Worm (Caenorhabditis elegans) whole organism, mixed stage, embryonic: ENCODE data around the gene K09C4.1.

Experiments used
- M03D4.4 ChIP-seq: sonication (generic microtip); optimal IDR thresholded peaks from 2 replicates; lab custom pipeline; 2017; ENCODE audit warnings: mild to moderate bottlenecking, missing genetic modification characterization, missing compliant biosample characterization
- bed-3 ChIP-seq: fragments of 200-800 bp; sonication (Bioruptor generic); optimal IDR thresholded peaks from 3 replicates; lab custom pipeline; 2018; ENCODE audit warnings: mild to moderate bottlenecking, missing genetic modification characterization, moderate library complexity, missing compliant biosample characterization
- blmp-1 ChIP-seq: fragments of 150-350 bp; optimal IDR thresholded peaks from 2 replicates; lab custom pipeline; 2014; ENCODE audit warnings: missing biosample characterization, missing genetic modification characterization
- ceh-39 ChIP-seq: fragments of 150-350 bp; optimal IDR thresholded peaks from 2 replicates; lab custom pipeline; 2014; ENCODE audit warnings: missing biosample characterization, missing genetic modification characterization
- ceh-43 ChIP-seq: fragments of 200-800 bp; sonication (Bioruptor generic); optimal IDR thresholded peaks from 2 replicates; lab custom pipeline; 2018; ENCODE audit warnings: mild to moderate bottlenecking, missing genetic modification characterization, moderate library complexity, missing compliant biosample characterization
- ceh-83 ChIP-seq: fragments of 200-800 bp; sonication (Bioruptor generic); optimal IDR thresholded peaks from 2 replicates; lab custom pipeline; 2018; ENCODE audit warnings: mild to moderate bottlenecking, missing genetic modification characterization, missing compliant biosample characterization
- ces-1 ChIP-seq: fragments of 150-350 bp; optimal IDR thresholded peaks from 2 replicates; lab custom pipeline; 2014; ENCODE audit warnings: missing biosample characterization, missing genetic modification reagents, missing genetic modification characterization
- cnd-1 ChIP-seq: fragments of 200-800 bp; sonication (Bioruptor generic); optimal IDR thresholded peaks from 2 replicates; lab custom pipeline; 2018; ENCODE audit warnings: mild to moderate bottlenecking, missing genetic modification characterization, missing compliant biosample characterization
- drap-1 ChIP-seq: fragments of 200-800 bp; sonication (Bioruptor generic); optimal IDR thresholded peaks from 3 replicates; lab custom pipeline; 2018; ENCODE audit warnings: mild to moderate bottlenecking, missing genetic modification characterization, missing compliant biosample characterization
- elt-1 ChIP-seq: sonication (generic microtip); optimal IDR thresholded peaks from 2 replicates; lab custom pipeline; 2017; ENCODE audit warnings: missing genetic modification characterization, mild to moderate bottlenecking, missing compliant biosample characterization, antibody characterized with exemption, moderate library complexity, borderline replicate concordance; ENCODE audit not compliant: insufficient read depth
- flh-1 ChIP-seq: fragments of 200-800 bp; sonication (Bioruptor generic); optimal IDR thresholded peaks from 2 replicates; lab custom pipeline; 2018; ENCODE audit warnings: mild to moderate bottlenecking, missing genetic modification characterization, moderate library complexity, missing compliant biosample characterization
- ham-2 ChIP-seq: fragments of 200-800 bp; sonication (Bioruptor generic); optimal IDR thresholded peaks from 2 replicates; lab custom pipeline; 2018; ENCODE audit warnings: mild to moderate bottlenecking, missing genetic modification characterization, missing compliant biosample characterization
- hlh-1 ChIP-seq: fragments of 150-350 bp; optimal IDR thresholded peaks from 2 replicates; lab custom pipeline; 2014; ENCODE audit warnings: missing biosample characterization, missing genetic modification reagents, missing genetic modification characterization
- lin-32 ChIP-seq: fragments of 200-800 bp; sonication (Bioruptor generic); optimal IDR thresholded peaks from 2 replicates; lab custom pipeline; 2018; ENCODE audit warnings: mild to moderate bottlenecking, missing genetic modification characterization, missing compliant biosample characterization
- lsy-2 ChIP-seq: fragments of 150-350 bp; optimal IDR thresholded peaks from 2 replicates; lab custom pipeline; 2014; ENCODE audit warnings: missing biosample characterization, missing genetic modification characterization
- mab-5 ChIP-seq: fragments of 150-350 bp; optimal IDR thresholded peaks from 2 replicates; lab custom pipeline; 2014; ENCODE audit warnings: missing biosample characterization, missing genetic modification characterization
- mep-1 ChIP-seq: fragments of 150-350 bp; optimal IDR thresholded peaks from 2 replicates; lab custom pipeline; 2017; ENCODE audit warnings: missing biosample characterization, missing genetic modification reagents, missing genetic modification characterization, inconsistent platforms
- mls-2 ChIP-seq: sonication (generic microtip); optimal IDR thresholded peaks from 2 replicates; lab custom pipeline; 2016; ENCODE audit warnings: mild to moderate bottlenecking, missing genetic modification characterization, moderate library complexity, missing compliant biosample characterization
- nhr-12 ChIP-seq: fragments of 150-350 bp; optimal IDR thresholded peaks from 2 replicates; lab custom pipeline; 2014; ENCODE audit warnings: missing biosample characterization, missing genetic modification characterization
- nhr-2 ChIP-seq: fragments of 150-350 bp; optimal IDR thresholded peaks from 2 replicates; lab custom pipeline; 2014; ENCODE audit warnings: missing biosample characterization, missing genetic modification characterization
- nhr-237 ChIP-seq: fragments of 150-350 bp; optimal IDR thresholded peaks from 2 replicates; lab custom pipeline; 2014; ENCODE audit warnings: missing biosample characterization, missing genetic modification characterization
- nhr-28 ChIP-seq: fragments of 150-350 bp; optimal IDR thresholded peaks from 2 replicates; lab custom pipeline; 2014; ENCODE audit warnings: missing biosample characterization, missing genetic modification characterization
- pha-4 ChIP-seq: fragments of 150-350 bp; optimal IDR thresholded peaks from 2 replicates; lab custom pipeline; 2018; ENCODE audit warnings: missing biosample characterization, missing genetic modification reagents, missing genetic modification characterization
- sem-2 ChIP-seq: fragments of 200-800 bp; sonication (Bioruptor generic); optimal IDR thresholded peaks from 2 replicates; lab custom pipeline; 2018; ENCODE audit warnings: mild to moderate bottlenecking, missing genetic modification characterization, missing compliant biosample characterization
- sptf-1 ChIP-seq: sonication (generic microtip); optimal IDR thresholded peaks from 2 replicates; lab custom pipeline; 2017; ENCODE audit warnings: mild to moderate bottlenecking, missing genetic modification characterization, moderate library complexity, missing compliant biosample characterization
- tbx-8 ChIP-seq: fragments of 200-800 bp; sonication (Bioruptor generic); optimal IDR thresholded peaks from 2 replicates; lab custom pipeline; 2018; ENCODE audit warnings: mild to moderate bottlenecking, missing genetic modification characterization, moderate library complexity, missing compliant biosample characterization
- unc-120 ChIP-seq: sonication (generic microtip); optimal IDR thresholded peaks from 2 replicates; lab custom pipeline; 2017; ENCODE audit warnings: missing genetic modification characterization, missing compliant biosample characterization; ENCODE audit not compliant: poor library complexity, severe bottlenecking
- unc-39 ChIP-seq: fragments of 150-350 bp; optimal IDR thresholded peaks from 2 replicates; lab custom pipeline; 2014; ENCODE audit warnings: missing biosample characterization, missing genetic modification characterization
- unc-62 ChIP-seq: fragments of 150-350 bp; optimal IDR thresholded peaks from 2 replicates; lab custom pipeline; 2014; ENCODE audit warnings: missing biosample characterization, missing genetic modification reagents, missing genetic modification characterization
- zip-8 ChIP-seq: fragments of 150-350 bp; optimal IDR thresholded peaks from 2 replicates; lab custom pipeline; 2014; ENCODE audit warnings: missing biosample characterization, missing genetic modification characterization

K09C4.1 gene

DNA sequence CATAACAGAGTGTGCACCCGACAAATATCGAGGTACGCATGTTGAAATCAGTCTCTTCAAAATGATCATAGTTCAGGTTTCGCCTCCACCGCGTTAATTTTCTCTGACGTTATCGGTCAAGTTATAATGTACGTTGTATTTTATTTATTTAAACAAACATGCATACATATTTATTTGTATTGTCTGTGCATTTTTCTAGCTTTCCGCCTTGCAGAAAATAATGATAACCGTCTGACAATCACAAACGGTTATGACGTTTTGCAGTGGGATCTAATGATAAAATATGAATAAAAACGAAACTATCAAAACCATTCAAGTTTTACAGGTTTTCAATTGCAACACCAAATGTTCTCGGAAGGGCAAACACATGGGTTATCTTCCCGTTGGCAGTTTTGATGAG, 15.5 kb upstream of the K09C4.1 start:
- TF ChIP-seq pha-4 (tag; lab: Kevin White, UChicago) (no peak), bed-3 (GFP tag; lab: Kevin White, UChicago) (no peak), drap-1 (GFP tag; lab: Kevin White, UChicago) (no peak), hlh-1 (no peak), mep-1 (tag; lab: Kevin White, UChicago) (no peak), sem-2 (GFP tag; lab: Kevin White, UChicago) (no peak), lin-32 (no peak)

DNA sequence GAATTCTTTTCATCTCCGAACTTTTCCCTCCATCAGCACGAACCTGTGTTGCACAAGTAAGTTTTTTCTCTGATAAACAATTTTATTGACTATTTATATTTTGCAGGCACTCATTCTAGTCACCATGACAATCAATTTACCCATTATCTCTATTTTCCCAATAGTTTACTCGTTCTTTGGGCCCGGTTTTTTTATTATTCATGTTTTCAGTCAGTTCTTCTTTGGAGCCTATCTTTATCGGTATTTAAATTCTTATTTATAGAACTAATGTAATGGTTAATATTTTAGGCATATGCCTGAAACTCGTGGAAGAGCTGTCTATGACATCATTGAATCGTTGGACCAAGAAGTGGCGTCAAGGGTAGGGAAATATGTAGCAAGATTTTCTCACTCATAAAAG, 13.7 kb upstream of the K09C4.1 start:
- TF ChIP-seq flh-1 (GFP tag; lab: Kevin White, UChicago) (no peak), nhr-12 (tag; lab: Kevin White, UChicago) (no peak), elt-1 (no peak), pha-4 (tag; lab: Kevin White, UChicago) (no peak), mep-1 (tag; lab: Kevin White, UChicago) (no peak), M03D4.4 (tag; lab: Kevin White, UChicago) (no peak), cnd-1 (tag; lab: Kevin White, UChicago) (no peak), nhr-28 (tag; lab: Kevin White, UChicago) (no peak), zip-8 (tag; lab: Kevin White, UChicago) (no peak), lin-32 (no peak), hlh-1 (no peak), unc-39 (no peak), unc-120 (tag; lab: Kevin White, UChicago) (no peak), sem-2 (GFP tag; lab: Kevin White, UChicago) (no peak), unc-62 (no peak), nhr-237 (no peak)

DNA sequence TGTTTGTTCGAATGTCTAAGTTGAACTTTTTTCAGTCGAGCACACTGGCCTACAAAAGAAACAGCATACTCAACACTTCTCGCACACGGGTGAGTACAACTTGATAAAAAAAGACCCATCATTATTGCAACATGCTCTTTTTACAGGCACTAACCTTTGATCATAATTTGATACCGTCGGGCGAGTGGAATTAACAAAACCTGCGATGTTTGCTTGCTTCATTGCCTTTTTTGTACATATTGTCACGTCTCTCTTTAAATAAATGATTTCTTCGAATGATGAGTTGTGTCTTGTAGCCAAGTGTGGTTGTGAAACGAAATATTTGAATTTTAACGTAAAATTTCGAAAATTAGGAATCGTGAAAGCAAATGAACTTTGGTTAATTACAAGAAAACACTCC, 13.2 kb upstream of the K09C4.1 start:
- TF ChIP-seq ceh-39 (tag; lab: Kevin White, UChicago) (no peak), ces-1 (GFP tag; lab: Kevin White, UChicago) (no peak), zip-8 (tag; lab: Kevin White, UChicago) (no peak), ceh-83 (GFP tag; lab: Kevin White, UChicago) (no peak), unc-62 (no peak), unc-120 (tag; lab: Kevin White, UChicago) (no peak), ham-2 (GFP tag; lab: Kevin White, UChicago) (no peak), mep-1 (tag; lab: Kevin White, UChicago) (no peak), unc-39 (no peak), nhr-12 (tag; lab: Kevin White, UChicago) (no peak), nhr-28 (tag; lab: Kevin White, UChicago) (no peak), drap-1 (GFP tag; lab: Kevin White, UChicago) (no peak), ceh-43 (GFP tag; lab: Kevin White, UChicago) (no peak), lin-32 (no peak), lsy-2 (tag; lab: Kevin White, UChicago) (no peak), mab-5 (tag; lab: Kevin White, UChicago) (no peak)
- TF ChIP-seq, all 35 proteins: peak for 0

DNA sequence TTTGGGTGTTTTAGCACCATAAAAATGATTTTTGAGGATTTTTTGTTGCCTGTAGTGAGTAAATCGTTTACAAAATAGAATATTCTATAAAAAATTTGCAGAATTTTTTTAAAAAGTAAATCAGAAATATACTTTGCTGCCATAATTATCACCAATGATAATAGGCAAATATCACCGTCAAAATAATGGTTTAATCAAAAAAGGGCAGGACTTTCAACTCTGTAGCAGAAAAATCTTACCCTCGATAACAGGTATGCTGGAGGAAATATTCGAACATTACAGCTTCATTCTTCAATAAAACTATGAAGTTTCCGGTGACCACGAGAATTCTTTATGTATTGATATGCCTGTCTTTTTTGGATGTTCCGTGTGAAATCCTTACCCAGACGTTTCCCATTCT, 9.5 kb upstream of the K09C4.1 start, which contains the start of gene K09C4.4:
Gene K09C4.4 (plus strand): TSS at position 301 of the 400 bp plus-strand sequence.
- no peak for TF ChIP-seq hlh-1
- TF ChIP-seq mls-2 (tag; lab: Kevin White, UChicago), result no peak
- no peak for TF ChIP-seq bed-3 (GFP tag; lab: Kevin White, UChicago)
- no peak for TF ChIP-seq mep-1 (tag; lab: Kevin White, UChicago)
- no peak for TF ChIP-seq M03D4.4 (tag; lab: Kevin White, UChicago)
- no peak for TF ChIP-seq ham-2 (GFP tag; lab: Kevin White, UChicago)
- no peak for TF ChIP-seq nhr-2 (tag; lab: Kevin White, UChicago)
- TF ChIP-seq ceh-39 (tag; lab: Kevin White, UChicago), result no peak
- no peak for TF ChIP-seq ces-1 (GFP tag; lab: Kevin White, UChicago)
- no peak for TF ChIP-seq pha-4 (tag; lab: Kevin White, UChicago)
- no peak for TF ChIP-seq sem-2 (GFP tag; lab: Kevin White, UChicago)
- no peak for TF ChIP-seq unc-39
- no peak for TF ChIP-seq sptf-1 (tag; lab: Kevin White, UChicago)
- TF ChIP-seq unc-120 (tag; lab: Kevin White, UChicago), result no peak
- no peak for TF ChIP-seq blmp-1

DNA sequence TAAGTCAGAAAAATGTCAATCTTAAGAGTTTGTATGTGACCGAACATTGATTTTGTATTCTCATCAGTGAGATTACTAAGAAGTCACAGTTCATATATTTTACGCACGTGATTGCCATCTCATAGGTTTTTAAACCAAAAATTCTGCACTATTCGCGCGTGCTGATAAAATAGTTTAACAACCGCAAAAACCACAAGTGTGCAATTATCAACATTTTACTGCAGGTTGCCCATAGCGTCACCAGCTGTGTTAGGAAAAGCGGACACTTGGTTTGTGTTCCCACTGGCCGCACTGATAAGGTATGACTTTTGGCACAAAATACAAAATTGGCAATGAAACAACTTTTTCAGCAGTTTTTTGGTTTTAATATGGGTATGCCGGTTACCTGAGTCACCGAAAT, 8.5 kb upstream of the K09C4.1 start:
- TF ChIP-seq mls-2 (tag; lab: Kevin White, UChicago) (no peak), mab-5 (tag; lab: Kevin White, UChicago) (no peak), M03D4.4 (tag; lab: Kevin White, UChicago) (no peak), tbx-8 (GFP tag; lab: Kevin White, UChicago) (no peak), hlh-1 (no peak)
